Fruit fly (Drosophila melanogaster) whole organism, embryonic: ENCODE data around the gene CG42445.

ENCODE experiments used
- Ada2b ChIP-seq: fragments of 200-800 bp; sonication (Bioruptor generic); IDR thresholded peaks from 2 replicates; pipeline ENCODE4 v1.3.6; 2022; ENCODE audit warnings: missing biosample characterization, missing genetic modification characterization
- Atf3 ChIP-seq: fragments of 200-800 bp; sonication (Bioruptor generic); optimal IDR thresholded peaks from 3 replicates; lab custom pipeline; 2016; ENCODE audit warnings: missing biosample characterization, missing genetic modification characterization
- B-H2 ChIP-seq: fragments of 200-800 bp; sonication (Bioruptor generic); optimal IDR thresholded peaks from 2 replicates; lab custom pipeline; 2018; ENCODE audit warnings: missing biosample characterization, mild to moderate bottlenecking, missing genetic modification characterization
- Bgb ChIP-seq: fragments of 200-800 bp; sonication (Bioruptor generic); IDR thresholded peaks from 2 replicates; pipeline ENCODE4 v1.3.6; 2022; ENCODE audit warnings: missing biosample characterization, missing genetic modification characterization; ENCODE audit not compliant: partially characterized antibody
- CG10274 ChIP-seq: fragments of 200-800 bp; sonication (Bioruptor generic); optimal IDR thresholded peaks from 3 replicates; lab custom pipeline; 2017; ENCODE audit warnings: missing biosample characterization, mild to moderate bottlenecking, missing genetic modification characterization
- CG10543 ChIP-seq: fragments of 200-800 bp; sonication (Bioruptor generic); optimal IDR thresholded peaks from 3 replicates; lab custom pipeline; 2017; ENCODE audit warnings: missing biosample characterization, mild to moderate bottlenecking, missing genetic modification characterization, moderate library complexity
- CG10959 ChIP-seq: fragments of 200-800 bp; sonication (Bioruptor generic); IDR thresholded peaks from 2 replicates; pipeline ENCODE4 v1.3.6; 2022; ENCODE audit warnings: missing biosample characterization, missing genetic modification characterization
- CG12942 ChIP-seq: fragments of 200-800 bp; sonication (Bioruptor generic); optimal IDR thresholded peaks from 3 replicates; lab custom pipeline; 2016; ENCODE audit warnings: missing biosample characterization, missing genetic modification characterization
- CG13296 ChIP-seq: fragments of 200-800 bp; sonication (Bioruptor generic); optimal IDR thresholded peaks from 3 replicates; lab custom pipeline; 2018; ENCODE audit warnings: missing biosample characterization, mild to moderate bottlenecking, missing genetic modification characterization
- CG14441 ChIP-seq: fragments of 200-800 bp; sonication (Bioruptor generic); IDR thresholded peaks from 2 replicates; pipeline ENCODE4 v1.3.6; 2022; ENCODE audit warnings: missing biosample characterization, missing genetic modification characterization
- CG14860 ChIP-seq: fragments of 200-800 bp; sonication (Bioruptor generic); IDR thresholded peaks from 3 replicates; pipeline ENCODE4 v1.3.6; 2022; ENCODE audit warnings: missing biosample characterization, missing genetic modification characterization; ENCODE audit not compliant: partially characterized antibody
- CG15269 ChIP-seq: fragments of 200-800 bp; sonication (Bioruptor generic); optimal IDR thresholded peaks from 2 replicates; lab custom pipeline; 2018; ENCODE audit warnings: missing biosample characterization, mild to moderate bottlenecking, missing genetic modification characterization, moderate library complexity
- CG1603 ChIP-seq: fragments of 200-800 bp; sonication (Bioruptor generic); optimal IDR thresholded peaks from 2 replicates; lab custom pipeline; 2019; ENCODE audit warnings: missing biosample characterization, mild to moderate bottlenecking, missing genetic modification characterization, moderate library complexity
- CG16863 ChIP-seq: fragments of 200-800 bp; sonication (Bioruptor generic); optimal IDR thresholded peaks from 3 replicates; lab custom pipeline; 2016; ENCODE audit warnings: missing biosample characterization, missing genetic modification characterization
- CG17829 ChIP-seq: fragments of 200-800 bp; optimal IDR thresholded peaks from 2 replicates; lab custom pipeline; 2019; ENCODE audit warnings: missing biosample characterization, mild to moderate bottlenecking, missing genetic modification characterization, moderate library complexity
- CG17912 ChIP-seq: fragments of 200-800 bp; sonication (Bioruptor generic); optimal IDR thresholded peaks from 2 replicates; lab custom pipeline; 2018; ENCODE audit warnings: missing biosample characterization, mild to moderate bottlenecking, missing genetic modification characterization
- CG30403 ChIP-seq: fragments of 200-800 bp; sonication (Bioruptor generic); optimal IDR thresholded peaks from 3 replicates; lab custom pipeline; 2016; ENCODE audit warnings: missing biosample characterization, missing genetic modification characterization
- CG4820 ChIP-seq: fragments of 200-800 bp; sonication (Bioruptor generic); optimal IDR thresholded peaks from 3 replicates; lab custom pipeline; 2016; ENCODE audit warnings: missing biosample characterization, missing genetic modification characterization
- CG6254 ChIP-seq: fragments of 200-800 bp; sonication (Bioruptor generic); optimal IDR thresholded peaks from 3 replicates; lab custom pipeline; 2017; ENCODE audit warnings: mild to moderate bottlenecking, missing biosample characterization, missing genetic modification reagents, missing genetic modification characterization
- CG7372 ChIP-seq: fragments of 200-800 bp; sonication (Bioruptor generic); IDR thresholded peaks from 2 replicates; pipeline ENCODE4 v1.3.6; 2022; ENCODE audit warnings: missing biosample characterization, missing genetic modification characterization
- CG8765 ChIP-seq: fragments of 200-800 bp; sonication (Bioruptor generic); IDR thresholded peaks from 2 replicates; pipeline ENCODE4 v1.3.6; 2022; ENCODE audit warnings: missing biosample characterization, missing genetic modification characterization
- Chrac-16 ChIP-seq: fragments of 200-800 bp; sonication (Bioruptor generic); optimal IDR thresholded peaks from 3 replicates; lab custom pipeline; 2016; ENCODE audit warnings: missing biosample characterization, missing genetic modification characterization
- D19A ChIP-seq: fragments of 200-800 bp; optimal IDR thresholded peaks from 3 replicates; lab custom pipeline; 2019; ENCODE audit warnings: missing biosample characterization, mild to moderate bottlenecking, missing genetic modification characterization, moderate library complexity
- Dek ChIP-seq: fragments of 200-800 bp; sonication (Bioruptor generic); optimal IDR thresholded peaks from 3 replicates; lab custom pipeline; 2019; ENCODE audit warnings: missing biosample characterization, mild to moderate bottlenecking, missing genetic modification characterization, moderate library complexity
- Dip2 ChIP-seq: fragments of 200-800 bp; sonication (Bioruptor generic); IDR thresholded peaks from 2 replicates; pipeline ENCODE4 v1.3.6; 2022; ENCODE audit warnings: missing biosample characterization, missing genetic modification characterization
- Dip3 ChIP-seq: fragments of 200-800 bp; sonication (Bioruptor generic); optimal IDR thresholded peaks from 3 replicates; lab custom pipeline; 2016; ENCODE audit warnings: missing biosample characterization, missing genetic modification characterization
- Fer1 ChIP-seq: fragments of 200-800 bp; sonication (Bioruptor generic); optimal IDR thresholded peaks from 2 replicates; lab custom pipeline; 2017; ENCODE audit warnings: missing biosample characterization, mild to moderate bottlenecking, missing genetic modification characterization
- HLH54F ChIP-seq: fragments of 200-800 bp; sonication (Bioruptor generic); optimal IDR thresholded peaks from 3 replicates; lab custom pipeline; 2016; ENCODE audit warnings: missing biosample characterization, missing genetic modification characterization
- Hmr ChIP-seq: fragments of 200-800 bp; sonication (Bioruptor generic); optimal IDR thresholded peaks from 3 replicates; lab custom pipeline; 2017; ENCODE audit warnings: mild to moderate bottlenecking, missing biosample characterization, missing genetic modification reagents, missing genetic modification characterization
- Hsf ChIP-seq: fragments of 200-800 bp; sonication (Bioruptor generic); optimal IDR thresholded peaks from 3 replicates; lab custom pipeline; 2016; ENCODE audit warnings: missing biosample characterization, missing genetic modification characterization
- NC2β ChIP-seq: fragments of 200-800 bp; sonication (Bioruptor generic); optimal IDR thresholded peaks from 2 replicates; lab custom pipeline; 2016; ENCODE audit warnings: missing biosample characterization, missing genetic modification characterization
- Opbp ChIP-seq: fragments of 200-800 bp; sonication (Bioruptor generic); IDR thresholded peaks from 3 replicates; pipeline ENCODE4 v1.3.6; 2022; ENCODE audit warnings: missing biosample characterization, missing genetic modification characterization; ENCODE audit not compliant: partially characterized antibody
- Pdp1 ChIP-seq, 2 experiments: fragments of 200-800 bp; sonication (Bioruptor generic); optimal IDR thresholded peaks; 3 replicates each; lab custom pipeline; 2016; ENCODE audit warnings: missing biosample characterization in 2 of 2, missing genetic modification characterization in 2 of 2, mild to moderate bottlenecking in 1 of 2, moderate library complexity in 1 of 2
- TFAM ChIP-seq: fragments of 200-800 bp; sonication (Bioruptor generic); optimal IDR thresholded peaks from 2 replicates; lab custom pipeline; 2017; ENCODE audit warnings: missing biosample characterization, missing genetic modification characterization, inconsistent platforms
- amos ChIP-seq: fragments of 200-800 bp; sonication (Bioruptor generic); IDR thresholded peaks from 2 replicates; pipeline ENCODE4 v1.3.6; 2022; ENCODE audit warnings: missing biosample characterization, missing genetic modification characterization; ENCODE audit not compliant: partially characterized antibody
- ato ChIP-seq: fragments of 200-800 bp; sonication (Bioruptor generic); IDR thresholded peaks from 2 replicates; pipeline ENCODE4 v1.3.6; 2022; ENCODE audit warnings: missing biosample characterization, missing genetic modification characterization; ENCODE audit not compliant: partially characterized antibody
- corto ChIP-seq: fragments of 200-800 bp; sonication (Bioruptor generic); optimal IDR thresholded peaks from 2 replicates; lab custom pipeline; 2016; ENCODE audit warnings: missing biosample characterization, mild to moderate bottlenecking, missing genetic modification characterization, moderate library complexity
- ems ChIP-seq: fragments of 200-800 bp; sonication (Bioruptor generic); optimal IDR thresholded peaks from 3 replicates; lab custom pipeline; 2016; ENCODE audit warnings: missing biosample characterization, missing genetic modification characterization
- esg ChIP-seq: fragments of 200-800 bp; sonication (Bioruptor generic); conservative IDR thresholded peaks from 2 replicates; pipeline ENCODE4 v1.3.6; 2022; ENCODE audit warnings: missing biosample characterization, missing genetic modification characterization
- fru ChIP-seq: fragments of >200 bp; optimal IDR thresholded peaks from 2 replicates; lab custom pipeline; 2017
- gcm2 ChIP-seq: fragments of 200-800 bp; sonication (Bioruptor generic); optimal IDR thresholded peaks from 2 replicates; lab custom pipeline; 2016; ENCODE audit warnings: missing biosample characterization, missing genetic modification characterization
- ken ChIP-seq: fragments of 200-800 bp; sonication (Bioruptor generic); IDR thresholded peaks from 3 replicates; pipeline ENCODE4 v1.3.6; 2022; ENCODE audit warnings: missing biosample characterization, missing genetic modification characterization
- klu ChIP-seq: fragments of 200-800 bp; sonication (Bioruptor generic); IDR thresholded peaks from 2 replicates; pipeline ENCODE4 v1.3.6; 2022; ENCODE audit warnings: missing biosample characterization, missing genetic modification characterization
- pan ChIP-seq, 4 experiments: fragments of >200 bp in 3 of 4; fragments of 200-800 bp in 1 of 4; sonication (Bioruptor generic) in 1 of 4; optimal IDR thresholded peaks in 3 of 4; IDR thresholded peaks in 1 of 4; 2 replicates each; pipeline versions ENCODE4 v1.3.6 to Lab custom; 2017 to 2022; ENCODE audit warnings: missing biosample characterization in 2 of 4, missing genetic modification characterization in 2 of 4, mixed read lengths in 1 of 4
- pum ChIP-seq: fragments of 200-800 bp; sonication (Bioruptor generic); optimal IDR thresholded peaks from 2 replicates; lab custom pipeline; 2016; ENCODE audit warnings: missing biosample characterization, missing genetic modification characterization
- rib ChIP-seq: fragments of 200-800 bp; sonication (Bioruptor generic); IDR thresholded peaks from 2 replicates; pipeline ENCODE4 v1.3.6; 2022; ENCODE audit warnings: missing biosample characterization, missing genetic modification characterization
- slp2 ChIP-seq: fragments of 200-800 bp; sonication (Bioruptor generic); optimal IDR thresholded peaks from 2 replicates; lab custom pipeline; 2016; ENCODE audit warnings: missing biosample characterization, missing genetic modification characterization
- tna ChIP-seq: fragments of 200-800 bp; sonication (Bioruptor generic); IDR thresholded peaks from 2 replicates; pipeline ENCODE4 v1.3.6; 2022; ENCODE audit warnings: missing biosample characterization, missing genetic modification characterization; ENCODE audit not compliant: partially characterized antibody
- tx ChIP-seq: fragments of 200-800 bp; sonication (Bioruptor generic); optimal IDR thresholded peaks from 2 replicates; lab custom pipeline; 2016; ENCODE audit warnings: missing biosample characterization, missing genetic modification characterization
- zfh2 ChIP-seq: fragments of 200-800 bp; sonication (Bioruptor generic); optimal IDR thresholded peaks from 2 replicates; lab custom pipeline; 2016; ENCODE audit warnings: missing biosample characterization, missing genetic modification characterization

Gene CG42445

dm6 chr3L:8137448-8137906 lies 21.2 kb downstream of the CG42445 start, which contains the start of the genes Setx and mus301 (continued):
- TF ChIP-seq CG7372 (peak; percentile 80), Dip3 (GFP tag; lab: Kevin White, UChicago) (peak; percentile 91), CG30403 (GFP tag; lab: Kevin White, UChicago) (peak; percentile 91), amos (GFP tag; lab: Robert Waterston, UW) (peak; percentile 40; the same call in 1 of the 2 replicates), Atf3 (GFP tag; lab: Kevin White, UChicago) (peak; percentile 74), zfh2 (GFP tag; lab: Kevin White, UChicago) (peak; percentile 94), CG10543 (GFP tag; lab: Kevin White, UChicago) (peak; percentile 75), Bgb (GFP tag; lab: Robert Waterston, UW) (no peak), pan (optimal IDR thresholded peaks at IDR 0.05; lab: Kevin White, UChicago) (no peak), pan (GFP tag; optimal IDR thresholded peaks at IDR 0.05 in 1 of 2, IDR thresholded peaks at IDR 0.05 in 1 of 2) (peak in 1 of 2 experiments; percentile 61), CG4820 (GFP tag; lab: Kevin White, UChicago) (peak; percentile 80), CG1603 (tag; lab: Kevin White, UChicago) (peak; percentile 63), B-H2 (GFP tag; lab: Kevin White, UChicago) (peak; percentile 75), CG13296 (peak; percentile 60), Ada2b (GFP tag; lab: Robert Waterston, UW) (peak; percentile 58), Fer1 (GFP tag; lab: Kevin White, UChicago) (no peak), CG14441 (peak; percentile 64; the same call in 1 of the 2 replicates), Dip2 (no peak), CG17912 (GFP tag; lab: Kevin White, UChicago) (peak; percentile 19), ken (peak; percentile 70; the same call in 1 of the 3 replicates), CG17829 (no peak), Pdp1 (GFP tag; optimal IDR thresholded peaks at IDR 0.05; lab: Kevin White, UChicago) (peak; percentile 82 to 88), fru (no peak), Opbp (GFP tag; lab: Robert Waterston, UW) (peak; percentile 45; the same call in 1 of the 3 replicates), slp2 (peak; percentile 54), Hmr (GFP tag; lab: Kevin White, UChicago) (peak; percentile 92), tx (GFP tag; lab: Kevin White, UChicago) (peak; percentile 76), TFAM (GFP tag; lab: Kevin White, UChicago) (no peak), CG6254 (peak; percentile 48), gcm2 (GFP tag; lab: Kevin White, UChicago) (peak; percentile 44), CG10959 (peak; percentile 48; the same call in 1 of the 2 replicates), ato (GFP tag; lab: Robert Waterston, UW) (no peak), NC2β (GFP tag; lab: Kevin White, UChicago) (peak; percentile 74), rib (GFP tag; lab: Robert Waterston, UW) (peak; percentile 73), CG16863 (peak; percentile 68), pum (GFP tag; lab: Kevin White, UChicago) (peak; percentile 81), CG10274 (GFP tag; lab: Kevin White, UChicago) (peak; percentile 9), corto (GFP tag; lab: Kevin White, UChicago) (peak; percentile 11), CG15269 (tag; lab: Kevin White, UChicago) (no peak), Chrac-16 (peak; percentile 84), D19A (no peak), CG12942 (GFP tag; lab: Kevin White, UChicago) (peak; percentile 88), esg (peak; percentile 59), klu (GFP tag; lab: Robert Waterston, UW) (peak; percentile 72), CG8765 (GFP tag; lab: Robert Waterston, UW) (peak; percentile 45; the same call in 1 of the 2 replicates), Hsf (peak; percentile 89), ems (GFP tag; lab: Kevin White, UChicago) (peak; percentile 87), HLH54F (GFP tag; lab: Kevin White, UChicago) (peak; percentile 88), tna (GFP tag; lab: Robert Waterston, UW) (no peak), CG14860 (no peak), Dek (tag; lab: Kevin White, UChicago) (peak; percentile 75)
